Fruit fly (Drosophila melanogaster) whole organism, prepupa: ENCODE measurements around the gene bun.

Experiments
- Blimp-1 ChIP-seq: fragments of 200-800 bp; sonication (Bioruptor generic); optimal IDR thresholded peaks from 3 replicates; lab custom pipeline; 2017; ENCODE audit warnings: missing biosample characterization, missing genetic modification characterization, mild to moderate bottlenecking, moderate library complexity, missing genetic modification reagents
- CG10631 ChIP-seq: fragments of 200-800 bp; sonication (Bioruptor generic); optimal IDR thresholded peaks from 2 replicates; lab custom pipeline; 2016; ENCODE audit warnings: missing biosample characterization, missing genetic modification characterization
- CG10669 ChIP-seq: fragments of 200-800 bp; sonication (Bioruptor generic); optimal IDR thresholded peaks from 3 replicates; lab custom pipeline; 2018; ENCODE audit warnings: missing biosample characterization, mild to moderate bottlenecking, missing genetic modification characterization, moderate library complexity
- CG11902 ChIP-seq: fragments of 200-800 bp; sonication (Bioruptor generic); optimal IDR thresholded peaks from 3 replicates; lab custom pipeline; 2016; ENCODE audit warnings: missing biosample characterization, missing genetic modification characterization
- CG1621 ChIP-seq: fragments of 200-800 bp; sonication (Bioruptor generic); optimal IDR thresholded peaks from 3 replicates; lab custom pipeline; 2018; ENCODE audit warnings: missing biosample characterization, mild to moderate bottlenecking, missing genetic modification characterization
- CG16779 ChIP-seq: fragments of 200-800 bp; sonication (Bioruptor generic); optimal IDR thresholded peaks from 3 replicates; lab custom pipeline; 2017; ENCODE audit warnings: missing biosample characterization, mild to moderate bottlenecking, missing genetic modification characterization
- CG3032 ChIP-seq: fragments of 200-800 bp; optimal IDR thresholded peaks from 2 replicates; lab custom pipeline; 2019; ENCODE audit warnings: missing biosample characterization, mild to moderate bottlenecking, missing genetic modification characterization, moderate library complexity
- CG32006 ChIP-seq: fragments of 200-800 bp; sonication (Bioruptor generic); optimal IDR thresholded peaks from 3 replicates; lab custom pipeline; 2017; ENCODE audit warnings: missing biosample characterization, mild to moderate bottlenecking, missing genetic modification characterization
- CG34406 ChIP-seq: fragments of 200-800 bp; sonication (Bioruptor generic); optimal IDR thresholded peaks from 3 replicates; lab custom pipeline; 2016; ENCODE audit warnings: missing biosample characterization, missing genetic modification characterization
- CG3919 ChIP-seq: fragments of 200-800 bp; sonication (Bioruptor generic); optimal IDR thresholded peaks from 3 replicates; lab custom pipeline; 2016; ENCODE audit warnings: missing biosample characterization, missing genetic modification characterization
- CG4318 ChIP-seq: fragments of 200-800 bp; sonication (Bioruptor generic); optimal IDR thresholded peaks from 3 replicates; lab custom pipeline; 2017; ENCODE audit warnings: missing biosample characterization, mild to moderate bottlenecking, missing genetic modification characterization
- CG6163 ChIP-seq: fragments of 200-800 bp; sonication (Bioruptor generic); IDR thresholded peaks from 3 replicates; pipeline ENCODE4 v1.3.6; 2022; ENCODE audit warnings: missing biosample characterization, missing genetic modification characterization
- CG6276 ChIP-seq: fragments of 200-800 bp; sonication (Bioruptor generic); optimal IDR thresholded peaks from 2 replicates; lab custom pipeline; 2017; ENCODE audit warnings: missing biosample characterization, mild to moderate bottlenecking, missing genetic modification characterization
- CG6854 ChIP-seq: fragments of 200-800 bp; sonication (Bioruptor generic); optimal IDR thresholded peaks from 2 replicates; lab custom pipeline; 2017; ENCODE audit warnings: missing biosample characterization, mild to moderate bottlenecking, missing genetic modification characterization
- CG8119 ChIP-seq: fragments of 200-800 bp; sonication (Bioruptor generic); IDR thresholded peaks from 3 replicates; pipeline ENCODE4 v1.3.6; 2022; ENCODE audit warnings: missing biosample characterization, missing genetic modification characterization
- CG8319 ChIP-seq: fragments of 200-800 bp; sonication (Bioruptor generic); optimal IDR thresholded peaks from 3 replicates; lab custom pipeline; 2016; ENCODE audit warnings: missing biosample characterization, missing genetic modification characterization
- CG9139 ChIP-seq: fragments of 200-800 bp; sonication (Bioruptor generic); optimal IDR thresholded peaks from 3 replicates; lab custom pipeline; 2017; ENCODE audit warnings: missing biosample characterization, mild to moderate bottlenecking, missing genetic modification characterization
- Eip75B ChIP-seq: fragments of 200-800 bp; sonication (Bioruptor generic); optimal IDR thresholded peaks from 3 replicates; lab custom pipeline; 2016; ENCODE audit warnings: missing biosample characterization, missing genetic modification characterization
- Eip78C ChIP-seq: fragments of 200-800 bp; sonication (Bioruptor generic); peaks from one replicate; lab custom pipeline; 2016; ENCODE audit warnings: missing biosample characterization, missing genetic modification characterization
- Eip93F ChIP-seq: fragments of 200-800 bp; sonication (Bioruptor generic); optimal IDR thresholded peaks from 2 replicates; lab custom pipeline; 2016; ENCODE audit warnings: missing biosample characterization, mild to moderate bottlenecking, missing genetic modification characterization
- Ets21C ChIP-seq: fragments of 200-800 bp; sonication (Bioruptor generic); optimal IDR thresholded peaks from 3 replicates; lab custom pipeline; 2016; ENCODE audit warnings: missing biosample characterization, missing genetic modification characterization
- Ets96B ChIP-seq: fragments of 200-800 bp; optimal IDR thresholded peaks from 2 replicates; lab custom pipeline; 2019; ENCODE audit warnings: missing biosample characterization, mild to moderate bottlenecking, missing genetic modification characterization, moderate library complexity
- Hr38 ChIP-seq: sonication (Bioruptor generic); optimal IDR thresholded peaks from 2 replicates; lab custom pipeline; 2016; ENCODE audit warnings: missing biosample characterization, missing genetic modification characterization
- Hr4 ChIP-seq: fragments of 200-800 bp; sonication (Bioruptor generic); optimal IDR thresholded peaks from 3 replicates; lab custom pipeline; 2016; ENCODE audit warnings: missing biosample characterization, missing genetic modification characterization
- Lpt ChIP-seq: fragments of 200-800 bp; sonication (Bioruptor generic); optimal IDR thresholded peaks from 3 replicates; lab custom pipeline; 2016; ENCODE audit warnings: missing biosample characterization, missing genetic modification characterization
- Smox ChIP-seq: fragments of 200-800 bp; sonication (Bioruptor generic); optimal IDR thresholded peaks from 3 replicates; lab custom pipeline; 2016; ENCODE audit warnings: missing biosample characterization, missing genetic modification characterization
- Sox14 ChIP-seq: fragments of 200-800 bp; sonication (Bioruptor generic); optimal IDR thresholded peaks from 3 replicates; lab custom pipeline; 2016; ENCODE audit warnings: missing biosample characterization, missing genetic modification characterization
- achi ChIP-seq: fragments of 200-800 bp; sonication (Bioruptor generic); optimal IDR thresholded peaks from 3 replicates; lab custom pipeline; 2016; ENCODE audit warnings: missing biosample characterization, missing genetic modification characterization
- cyc ChIP-seq: fragments of 200-800 bp; sonication (Bioruptor generic); optimal IDR thresholded peaks from 3 replicates; lab custom pipeline; 2016; ENCODE audit warnings: missing biosample characterization, missing genetic modification characterization
- dsx ChIP-seq: fragments of 200-800 bp; optimal IDR thresholded peaks from 3 replicates; lab custom pipeline; 2019; ENCODE audit warnings: missing biosample characterization, mild to moderate bottlenecking, missing genetic modification characterization, moderate library complexity; ENCODE audit not compliant: poor library complexity, severe bottlenecking
- eg ChIP-seq: fragments of 200-800 bp; sonication (Bioruptor generic); IDR thresholded peaks from 3 replicates; pipeline ENCODE4 v1.3.6; 2022; ENCODE audit warnings: missing biosample characterization, missing genetic modification characterization
- fd85E ChIP-seq: fragments of 200-800 bp; sonication (Bioruptor generic); optimal IDR thresholded peaks from 3 replicates; lab custom pipeline; 2016; ENCODE audit warnings: missing biosample characterization, missing genetic modification characterization
- fkh ChIP-seq: fragments of 200-800 bp; sonication (Bioruptor generic); optimal IDR thresholded peaks from 3 replicates; lab custom pipeline; 2017; ENCODE audit warnings: missing biosample characterization, mild to moderate bottlenecking, missing genetic modification characterization, moderate library complexity
- lz ChIP-seq: fragments of 200-800 bp; sonication (Bioruptor generic); optimal IDR thresholded peaks from 3 replicates; lab custom pipeline; 2016; ENCODE audit warnings: missing biosample characterization, missing genetic modification characterization
- net ChIP-seq: fragments of 200-800 bp; sonication (Bioruptor generic); optimal IDR thresholded peaks from 3 replicates; lab custom pipeline; 2016; ENCODE audit warnings: missing biosample characterization, missing genetic modification characterization
- pdm3 ChIP-seq: fragments of 200-800 bp; sonication (Bioruptor generic); optimal IDR thresholded peaks from 3 replicates; lab custom pipeline; 2016; ENCODE audit warnings: missing biosample characterization, missing genetic modification characterization
- ss ChIP-seq, 2 experiments: fragments of 200-800 bp; sonication (Bioruptor generic); optimal IDR thresholded peaks; 2 replicates in 1 of 2; 3 replicates in 1 of 2; lab custom pipeline; 2017 to 2018; ENCODE audit warnings: mild to moderate bottlenecking in 2 of 2, missing biosample characterization in 2 of 2, missing genetic modification characterization in 2 of 2, moderate library complexity in 1 of 2
- svp ChIP-seq: fragments of 200-800 bp; sonication (Bioruptor generic); peaks from one replicate; lab custom pipeline; 2016; ENCODE audit warnings: missing biosample characterization, missing genetic modification characterization
- topi ChIP-seq: fragments of 200-800 bp; sonication (Bioruptor generic); optimal IDR thresholded peaks from 3 replicates; lab custom pipeline; 2016; ENCODE audit warnings: missing biosample characterization, missing genetic modification characterization

Gene bun

DNA sequence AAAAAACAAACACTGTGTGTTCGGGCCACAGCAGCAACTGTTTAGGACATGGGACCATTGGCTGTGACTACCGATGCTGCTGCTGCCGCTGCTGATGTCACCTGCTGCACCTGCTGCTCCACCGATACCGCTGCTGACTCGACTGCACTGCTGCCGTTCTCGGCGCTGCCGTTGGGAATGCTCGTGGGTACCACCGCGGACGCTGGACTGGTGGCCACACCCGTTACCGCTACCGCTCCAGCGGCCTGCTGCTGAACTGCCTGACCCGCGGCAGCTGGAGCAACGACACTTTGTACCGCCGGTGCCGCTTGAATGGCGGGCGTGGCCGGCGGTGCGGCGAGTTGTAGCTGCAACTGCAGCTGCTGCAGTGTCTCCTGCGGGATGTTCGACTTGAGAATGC, 88.7 kb downstream of the bun start:
- no peak for TF ChIP-seq Hr38 (GFP tag; lab: Kevin White, UChicago)
- no peak for TF ChIP-seq Eip93F (GFP tag; lab: Kevin White, UChicago)
- no peak for TF ChIP-seq cyc
- no peak for TF ChIP-seq Eip75B
- TF ChIP-seq Lpt (GFP tag; lab: Kevin White, UChicago), result no peak
- no peak for TF ChIP-seq CG3032 (tag; lab: Kevin White, UChicago)
- no peak for TF ChIP-seq CG10669 (GFP tag; lab: Kevin White, UChicago)
- TF ChIP-seq svp (GFP tag; lab: Kevin White, UChicago), result no peak
- TF ChIP-seq, all 60 proteins: peak for 0

DNA sequence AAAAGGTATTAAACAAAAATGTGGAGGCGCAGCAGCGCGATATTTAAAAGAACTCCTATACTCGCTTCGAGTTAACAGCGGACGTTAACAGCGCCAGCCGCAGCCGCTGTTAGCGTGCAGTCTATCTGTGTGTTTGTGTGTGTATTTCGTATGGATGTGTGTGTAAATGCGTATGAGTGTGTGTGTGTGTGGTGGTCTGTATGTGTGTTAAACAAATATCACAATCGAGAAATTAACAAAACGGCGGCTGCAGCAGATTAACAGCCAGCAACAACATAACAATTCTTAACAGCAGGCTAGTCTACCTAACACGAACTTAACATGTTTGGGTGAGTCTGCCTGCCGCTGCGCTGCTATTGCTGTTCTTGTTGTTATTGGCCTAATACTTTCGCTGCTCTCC, 89.2 kb downstream of the bun start:
- TF ChIP-seq Eip75B (no peak), CG32006 (GFP tag; lab: Kevin White, UChicago) (no peak), pdm3 (GFP tag; lab: Kevin White, UChicago) (no peak), Eip78C (no peak), Sox14 (GFP tag; lab: Kevin White, UChicago) (no peak), fkh (GFP tag; lab: Kevin White, UChicago) (peak; percentile 84), CG3919 (GFP tag; lab: Kevin White, UChicago) (no peak), CG9139 (GFP tag; lab: Kevin White, UChicago) (no peak), ss (GFP tag; optimal IDR thresholded peaks at IDR 0.05; lab: Kevin White, UChicago) (peak in 1 of 2 experiments; percentile 43), Ets96B (tag; lab: Kevin White, UChicago) (no peak), achi (GFP tag; lab: Kevin White, UChicago) (no peak), CG6276 (GFP tag; lab: Kevin White, UChicago) (no peak), dsx (GFP tag; lab: Kevin White, UChicago) (peak; percentile 12), Blimp-1 (GFP tag; lab: Kevin White, UChicago) (no peak), CG16779 (tag; lab: Kevin White, UChicago) (no peak)

DNA sequence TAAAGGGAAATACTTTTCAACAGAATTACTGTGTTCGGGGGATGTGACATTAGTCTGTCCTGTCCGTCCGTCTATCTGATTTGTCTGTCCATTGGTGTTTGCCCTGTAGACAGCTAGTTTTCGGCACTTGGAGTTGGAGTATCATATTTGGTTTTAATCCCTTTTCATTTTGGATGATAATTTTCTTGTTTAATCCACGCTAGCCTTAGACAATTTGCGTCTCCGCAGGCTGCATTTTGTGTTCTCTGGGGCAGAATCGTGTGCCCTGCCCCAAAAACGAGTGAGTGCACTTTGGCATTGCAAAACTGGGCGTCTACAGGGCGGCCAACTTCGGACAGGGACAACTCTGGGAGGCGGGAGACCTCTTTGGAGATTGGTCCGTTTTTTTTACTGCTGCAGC, 90.7 kb downstream of the bun start:
- no peak for TF ChIP-seq CG3919 (GFP tag; lab: Kevin White, UChicago)
- TF ChIP-seq CG10631 (GFP tag; lab: Kevin White, UChicago), result no peak
- no peak for TF ChIP-seq CG6854 (GFP tag; lab: Kevin White, UChicago)
- no peak for TF ChIP-seq eg (GFP tag; lab: Robert Waterston, UW)
- TF ChIP-seq lz (GFP tag; lab: Kevin White, UChicago), result no peak
- no peak for TF ChIP-seq CG9139 (GFP tag; lab: Kevin White, UChicago)
- TF ChIP-seq dsx (GFP tag; lab: Kevin White, UChicago), result no peak
- no peak for TF ChIP-seq Smox (GFP tag; lab: Kevin White, UChicago)
- TF ChIP-seq net, result no peak
- TF ChIP-seq CG1621 (tag; lab: Kevin White, UChicago), result no peak
- no peak for TF ChIP-seq CG8119 (GFP tag; lab: Robert Waterston, UW)
- no peak for TF ChIP-seq cyc
- TF ChIP-seq CG11902 (GFP tag; lab: Kevin White, UChicago), result no peak
- TF ChIP-seq ss (GFP tag; optimal IDR thresholded peaks at IDR 0.05; lab: Kevin White, UChicago), result no peak
- no peak for TF ChIP-seq topi (GFP tag; lab: Kevin White, UChicago)
- TF ChIP-seq Ets96B (tag; lab: Kevin White, UChicago), result no peak
- TF ChIP-seq CG8319, result no peak
- TF ChIP-seq, all 60 proteins: peak for 0

DNA sequence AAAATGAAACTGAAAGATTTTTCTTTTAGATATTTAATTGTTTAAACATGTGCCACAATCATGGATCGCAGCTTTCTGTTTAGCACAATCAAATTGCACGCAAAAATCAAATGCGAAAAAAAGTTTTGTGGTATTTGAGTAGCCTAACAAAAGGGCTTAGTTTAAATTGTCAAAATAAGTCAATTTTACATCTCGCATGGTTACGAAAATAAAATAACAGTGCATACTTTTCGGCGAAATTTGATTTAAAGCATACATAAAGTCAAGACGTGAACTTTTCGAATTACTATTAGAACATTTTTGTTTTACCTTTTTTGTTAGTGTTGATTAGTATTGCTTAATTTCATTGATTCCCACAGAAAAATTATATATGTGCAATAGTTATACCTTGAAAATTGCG, 91.4 kb downstream of the bun start:
- no peak for TF ChIP-seq CG4318
- TF ChIP-seq Ets21C, result no peak
- no peak for TF ChIP-seq fd85E (GFP tag; lab: Kevin White, UChicago)
- TF ChIP-seq CG6163, result no peak
- peak; percentile 0 for TF ChIP-seq svp (GFP tag; lab: Kevin White, UChicago)
- no peak for TF ChIP-seq Hr4 (GFP tag; lab: Kevin White, UChicago)
- TF ChIP-seq lz (GFP tag; lab: Kevin White, UChicago), result no peak
- TF ChIP-seq CG34406 (GFP tag; lab: Kevin White, UChicago), result no peak
